Worm (Caenorhabditis elegans) whole organism, late embryonic: ENCODE measurements around the gene F38H4.6.
A peak's percentile ranks its signal among the peaks of the same experiment; 100 is the strongest.

ENCODE experiments used
- C08G9.2 ChIP-seq: sonication (generic microtip); optimal IDR thresholded peaks from 2 replicates; lab custom pipeline; 2016; ENCODE audit warnings: mild to moderate bottlenecking, missing genetic modification characterization, moderate library complexity, missing compliant biosample characterization
- C38D4.7 ChIP-seq: fragments of 200-800 bp; sonication (Bioruptor generic); optimal IDR thresholded peaks from 2 replicates; lab custom pipeline; 2018; ENCODE audit warnings: mild to moderate bottlenecking, missing genetic modification characterization, moderate library complexity, missing compliant biosample characterization
- F13H6.1 ChIP-seq: sonication (generic microtip); optimal IDR thresholded peaks from 2 replicates; lab custom pipeline; 2016; ENCODE audit warnings: missing genetic modification characterization, missing compliant biosample characterization
- Y22D7AL.16 ChIP-seq: sonication (generic microtip); optimal IDR thresholded peaks from 2 replicates; lab custom pipeline; 2016; ENCODE audit warnings: missing genetic modification characterization, missing compliant biosample characterization
- ahr-1 ChIP-seq: sonication (generic microtip); optimal IDR thresholded peaks from 2 replicates; lab custom pipeline; 2016; ENCODE audit warnings: missing genetic modification characterization, missing compliant biosample characterization
- ama-1 ChIP-seq: fragments of 150-350 bp; optimal IDR thresholded peaks from 2 replicates; lab custom pipeline; 2014
- ceh-18 ChIP-seq: sonication (generic microtip); optimal IDR thresholded peaks from 2 replicates; lab custom pipeline; 2016; ENCODE audit warnings: missing genetic modification characterization, missing compliant biosample characterization
- ceh-19 ChIP-seq: fragments of 200-800 bp; sonication (Bioruptor generic); optimal IDR thresholded peaks from 2 replicates; lab custom pipeline; 2018; ENCODE audit warnings: mild to moderate bottlenecking, missing genetic modification characterization, missing compliant biosample characterization
- ceh-2 ChIP-seq: sonication (generic microtip); optimal IDR thresholded peaks from 2 replicates; lab custom pipeline; 2016; ENCODE audit warnings: missing genotype, missing genetic modification characterization, missing compliant biosample characterization
- ceh-22 ChIP-seq: sonication (generic microtip); optimal IDR thresholded peaks from 2 replicates; lab custom pipeline; 2017; ENCODE audit warnings: missing biosample characterization, missing genetic modification characterization
- ceh-30 ChIP-seq: fragments of 150-350 bp; optimal IDR thresholded peaks from 2 replicates; lab custom pipeline; 2014; ENCODE audit warnings: missing biosample characterization, missing genetic modification characterization
- ceh-34 ChIP-seq: sonication (generic microtip); optimal IDR thresholded peaks from 2 replicates; lab custom pipeline; 2016; ENCODE audit warnings: mild to moderate bottlenecking, missing genetic modification characterization, missing compliant biosample characterization
- ceh-48 ChIP-seq: sonication (generic microtip); optimal IDR thresholded peaks from 2 replicates; lab custom pipeline; 2016; ENCODE audit warnings: missing genetic modification characterization, inconsistent platforms, missing compliant biosample characterization
- ceh-6 ChIP-seq: fragments of 200-800 bp; sonication (Bioruptor generic); optimal IDR thresholded peaks from 2 replicates; lab custom pipeline; 2018; ENCODE audit warnings: mild to moderate bottlenecking, missing genetic modification characterization, missing compliant biosample characterization
- ceh-9 ChIP-seq: sonication (generic microtip); optimal IDR thresholded peaks from 2 replicates; lab custom pipeline; 2016; ENCODE audit warnings: mild to moderate bottlenecking, missing genetic modification characterization, inconsistent platforms, missing compliant biosample characterization
- elt-4 ChIP-seq: sonication (generic microtip); optimal IDR thresholded peaks from 2 replicates; lab custom pipeline; 2016; ENCODE audit warnings: missing genetic modification characterization, missing compliant biosample characterization
- ets-4 ChIP-seq: sonication (generic microtip); optimal IDR thresholded peaks from 2 replicates; lab custom pipeline; 2016; ENCODE audit warnings: missing genetic modification characterization, missing compliant biosample characterization
- eyg-1 ChIP-seq: sonication (generic microtip); optimal IDR thresholded peaks from 2 replicates; lab custom pipeline; 2016; ENCODE audit warnings: missing genotype, missing genetic modification characterization, missing compliant biosample characterization
- fkh-10 ChIP-seq: fragments of 150-350 bp; optimal IDR thresholded peaks from 2 replicates; lab custom pipeline; 2014; ENCODE audit warnings: missing biosample characterization, missing genetic modification reagents, missing genetic modification characterization
- fkh-6 ChIP-seq: sonication (generic microtip); optimal IDR thresholded peaks from 2 replicates; lab custom pipeline; 2016; ENCODE audit warnings: missing genetic modification characterization, missing compliant biosample characterization
- hlh-15 ChIP-seq: sonication (generic microtip); optimal IDR thresholded peaks from 2 replicates; lab custom pipeline; 2016; ENCODE audit warnings: missing genetic modification characterization, missing compliant biosample characterization
- hlh-30 ChIP-seq: sonication (generic microtip); optimal IDR thresholded peaks from 2 replicates; lab custom pipeline; 2017; ENCODE audit warnings: antibody characterized with exemption, missing genetic modification characterization, missing compliant biosample characterization; ENCODE audit not compliant: insufficient read depth
- hlh-8 ChIP-seq: sonication (generic microtip); optimal IDR thresholded peaks from 2 replicates; lab custom pipeline; 2016; ENCODE audit warnings: missing genotype, missing genetic modification characterization, missing compliant biosample characterization
- lim-6 ChIP-seq: sonication (generic microtip); optimal IDR thresholded peaks from 2 replicates; lab custom pipeline; 2016; ENCODE audit warnings: missing genetic modification characterization, missing compliant biosample characterization
- madf-2 ChIP-seq: sonication (generic microtip); optimal IDR thresholded peaks from 2 replicates; lab custom pipeline; 2017; ENCODE audit warnings: missing genetic modification characterization, missing compliant biosample characterization
- nhr-232 ChIP-seq: sonication (generic microtip); optimal IDR thresholded peaks from 2 replicates; lab custom pipeline; 2016; ENCODE audit warnings: missing genetic modification characterization, missing compliant biosample characterization
- npax-4 ChIP-seq: sonication (generic microtip); optimal IDR thresholded peaks from 2 replicates; lab custom pipeline; 2016; ENCODE audit warnings: missing genetic modification characterization, missing compliant biosample characterization
- odd-2 ChIP-seq: sonication (generic microtip); optimal IDR thresholded peaks from 2 replicates; lab custom pipeline; 2017; ENCODE audit warnings: antibody characterized with exemption, mild to moderate bottlenecking, missing genetic modification characterization, missing compliant biosample characterization
- pag-3 ChIP-seq: sonication (generic microtip); optimal IDR thresholded peaks from 2 replicates; lab custom pipeline; 2016; ENCODE audit warnings: missing compliant biosample characterization, missing genetic modification characterization, borderline replicate concordance
- pros-1 ChIP-seq: fragments of 150-350 bp; optimal IDR thresholded peaks from 2 replicates; lab custom pipeline; 2014; ENCODE audit warnings: missing biosample characterization, missing genetic modification reagents, missing genetic modification characterization
- ref-2 ChIP-seq: sonication (generic microtip); optimal IDR thresholded peaks from 2 replicates; lab custom pipeline; 2016; ENCODE audit warnings: missing genetic modification characterization, missing compliant biosample characterization
- rnt-1 ChIP-seq: sonication (generic microtip); optimal IDR thresholded peaks from 2 replicates; lab custom pipeline; 2016; ENCODE audit warnings: missing genetic modification characterization, missing compliant biosample characterization
- sdc-2 ChIP-seq: sonication (generic microtip); optimal IDR thresholded peaks from 2 replicates; lab custom pipeline; 2016; ENCODE audit warnings: missing genotype, missing genetic modification characterization, missing compliant biosample characterization
- sox-2 ChIP-seq: fragments of 200-800 bp; sonication (Bioruptor generic); IDR thresholded peaks from 2 replicates; pipeline ENCODE4 v1.3.6; 2022; ENCODE audit warnings: missing genetic modification reagents, missing genetic modification characterization, missing compliant biosample characterization
- syd-9 ChIP-seq: sonication (generic microtip); optimal IDR thresholded peaks from 2 replicates; lab custom pipeline; 2016; ENCODE audit warnings: mild to moderate bottlenecking, missing genetic modification characterization, moderate library complexity, missing compliant biosample characterization
- tbx-2 ChIP-seq: sonication (generic microtip); optimal IDR thresholded peaks from 2 replicates; lab custom pipeline; 2016; ENCODE audit warnings: missing genetic modification characterization, missing compliant biosample characterization
- ttx-3 ChIP-seq: sonication (generic microtip); optimal IDR thresholded peaks from 2 replicates; lab custom pipeline; 2016; ENCODE audit warnings: missing genetic modification reagents, missing genetic modification characterization, missing compliant biosample characterization
- unc-42 ChIP-seq: sonication (generic microtip); optimal IDR thresholded peaks from 2 replicates; lab custom pipeline; 2016; ENCODE audit warnings: missing genotype, missing genetic modification characterization, missing compliant biosample characterization
- unc-86 ChIP-seq: sonication (generic microtip); optimal IDR thresholded peaks from 2 replicates; lab custom pipeline; 2016; ENCODE audit warnings: missing genetic modification characterization, missing compliant biosample characterization
- zip-5 ChIP-seq: sonication (generic microtip); optimal IDR thresholded peaks from 2 replicates; lab custom pipeline; 2016; ENCODE audit warnings: missing genetic modification characterization, missing compliant biosample characterization

F38H4.6 gene

ce11 chrIV:11857159-11857565, 9.5 kb upstream of the F38H4.6 start (continued):
- TF ChIP-seq C38D4.7 (GFP tag; lab: Kevin White, UChicago) (no peak), ref-2 (tag; lab: Kevin White, UChicago) (peak; percentile 58), ahr-1 (no peak), ets-4 (tag; lab: Kevin White, UChicago) (peak; percentile 10), ceh-2 (tag; lab: Kevin White, UChicago) (no peak), nhr-232 (no peak), hlh-30 (no peak), lim-6 (tag; lab: Kevin White, UChicago) (no peak), odd-2 (tag; lab: Kevin White, UChicago) (no peak), hlh-8 (tag; lab: Kevin White, UChicago) (no peak), Y22D7AL.16 (no peak), ama-1 (no peak), C08G9.2 (tag; lab: Kevin White, UChicago) (peak; percentile 44), syd-9 (tag; lab: Kevin White, UChicago) (peak; percentile 15), sdc-2 (tag; lab: Kevin White, UChicago) (no peak), F13H6.1 (tag; lab: Kevin White, UChicago) (peak; percentile 16), ceh-34 (tag; lab: Kevin White, UChicago) (peak; percentile 72), ceh-6 (GFP tag; lab: Kevin White, UChicago) (no peak), elt-4 (tag; lab: Kevin White, UChicago) (no peak), ceh-30 (tag; lab: Kevin White, UChicago) (no peak), npax-4 (tag; lab: Kevin White, UChicago) (no peak), unc-86 (no peak), ceh-48 (peak; percentile 3), hlh-15 (tag; lab: Kevin White, UChicago) (no peak), ceh-22 (no peak), tbx-2 (tag; lab: Kevin White, UChicago) (peak; percentile 89), rnt-1 (peak; percentile 84), pros-1 (tag; lab: Kevin White, UChicago) (no peak), ceh-18 (peak; percentile 92), eyg-1 (tag; lab: Kevin White, UChicago) (peak; percentile 59), ceh-19 (GFP tag; lab: Kevin White, UChicago) (peak; percentile 3), pag-3 (tag; lab: Kevin White, UChicago) (peak; percentile 57), fkh-6 (tag; lab: Kevin White, UChicago) (no peak)

- TF ChIP-seq ceh-18 (no peak), elt-4 (tag; lab: Kevin White, UChicago) (no peak), hlh-30 (no peak)
Observed at ce11 chrIV:11855900-11856660, 8.4 kb upstream of the F38H4.6 start, which contains the start of gene ech-2. TSS of gene ech-2 (minus strand) at chrIV:11856351.

- TF ChIP-seq ahr-1 (no peak), ama-1 (no peak), madf-2 (tag; lab: Kevin White, UChicago) (no peak), ceh-9 (tag; lab: Kevin White, UChicago) (no peak), rnt-1 (no peak), npax-4 (tag; lab: Kevin White, UChicago) (no peak), ceh-6 (GFP tag; lab: Kevin White, UChicago) (no peak), unc-42 (tag; lab: Kevin White, UChicago) (no peak), fkh-10 (GFP tag; lab: Kevin White, UChicago) (no peak), zip-5 (tag; lab: Kevin White, UChicago) (no peak), ttx-3 (tag; lab: Kevin White, UChicago) (no peak), ets-4 (tag; lab: Kevin White, UChicago) (no peak), ceh-48 (no peak), sox-2 (GFP tag; lab: Robert Waterston, UW) (no peak), Y22D7AL.16 (no peak)
- TF ChIP-seq, all 69 proteins: peak for 0
Observed at ce11 chrIV:11855424-11855823, 7.8 kb upstream of the F38H4.6 start.
